Worm (Caenorhabditis elegans) whole organism, early embryonic: Measurements from ENCODE around the gene pho-6.

Experiments
- B0310.2 ChIP-seq: sonication (generic microtip); optimal IDR thresholded peaks from 2 replicates; lab custom pipeline; 2016; ENCODE audit warnings: mild to moderate bottlenecking, missing genetic modification characterization, missing compliant biosample characterization
- ceh-36 ChIP-seq: sonication (generic microtip); optimal IDR thresholded peaks from 2 replicates; lab custom pipeline; 2016; ENCODE audit warnings: missing genetic modification characterization, inconsistent platforms, missing compliant biosample characterization
- hmbx-1 ChIP-seq: sonication (generic microtip); optimal IDR thresholded peaks from 2 replicates; lab custom pipeline; 2016; ENCODE audit warnings: mild to moderate bottlenecking, missing genetic modification characterization, missing compliant biosample characterization
- hnd-1 ChIP-seq: sonication (generic microtip); optimal IDR thresholded peaks from 2 replicates; lab custom pipeline; 2016; ENCODE audit warnings: missing genetic modification characterization, missing compliant biosample characterization

DNA sequence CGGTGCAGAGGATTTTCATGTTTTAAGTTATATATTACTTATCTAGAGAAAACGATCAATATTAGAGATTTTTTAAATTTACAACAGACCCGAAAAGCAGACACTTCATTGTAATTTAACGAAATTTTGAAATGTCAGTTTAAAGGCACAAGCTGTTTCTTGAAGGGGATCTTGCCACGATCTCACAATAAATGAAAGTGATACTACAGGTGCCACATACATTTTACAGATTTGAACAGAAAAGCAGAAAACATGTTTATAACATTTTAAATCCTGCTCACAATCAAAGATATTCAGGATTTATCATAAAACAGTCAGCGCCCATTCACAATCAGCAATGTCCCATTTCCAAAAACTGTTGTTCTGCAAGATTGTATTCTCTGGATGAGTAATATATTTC is 44.3 kb downstream of the pho-6 start:
- TF ChIP-seq hnd-1 (tag; lab: Kevin White, UChicago): no peak
- no peak for TF ChIP-seq hmbx-1 (tag; lab: Kevin White, UChicago)
- TF ChIP-seq B0310.2 (tag; lab: Kevin White, UChicago): no peak
- no peak for TF ChIP-seq ceh-36 (tag; lab: Kevin White, UChicago)
